Worm (Caenorhabditis elegans) whole organism, L4/young adult: Measurements from ENCODE around the gene F53A9.1.

Experiments
- W03F9.2 ChIP-seq: fragments of 150-350 bp; optimal IDR thresholded peaks from 2 replicates; lab custom pipeline; 2014; ENCODE audit warnings: missing biosample characterization, missing genetic modification characterization
- dao-5 ChIP-seq: sonication (generic microtip); optimal IDR thresholded peaks from 2 replicates; lab custom pipeline; 2016; ENCODE audit warnings: missing genotype, missing genetic modification characterization, moderate library complexity, missing compliant biosample characterization
- him-1 ChIP-seq: sonication (generic microtip); optimal IDR thresholded peaks from 2 replicates; lab custom pipeline; 2016; ENCODE audit warnings: missing genotype, missing genetic modification reagents, missing genetic modification characterization, missing compliant biosample characterization

F53A9.1 gene

DNA sequence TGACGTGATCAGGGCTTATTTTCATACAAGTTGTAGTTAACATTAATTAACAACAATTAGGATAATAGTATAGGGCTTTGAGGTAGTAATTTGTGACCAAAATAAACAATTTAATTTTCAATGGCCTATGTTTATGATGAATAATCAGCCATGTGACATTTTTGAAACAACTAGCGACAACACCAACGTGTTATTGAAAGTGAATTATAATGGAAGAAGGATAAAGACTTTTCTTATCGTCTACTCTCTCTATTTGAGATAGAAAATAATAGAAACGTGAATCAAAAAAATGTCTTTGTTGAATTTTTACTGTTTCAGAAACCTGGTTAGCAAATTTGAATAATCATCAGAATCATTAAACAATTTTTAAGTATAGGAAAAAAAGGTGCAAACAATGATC lies 26.4 kb downstream of the F53A9.1 start:
- TF ChIP-seq him-1 (tag; lab: Kevin White, UChicago) (no peak), dao-5 (tag; lab: Kevin White, UChicago) (no peak), W03F9.2 (tag; lab: Kevin White, UChicago) (no peak)

- no peak for TF ChIP-seq dao-5 (tag; lab: Kevin White, UChicago)
- no peak for TF ChIP-seq him-1 (tag; lab: Kevin White, UChicago)
- TF ChIP-seq W03F9.2 (tag; lab: Kevin White, UChicago), result no peak
Observed at ce11 chrX:8739373-8739772, 28.0 kb downstream of the F53A9.1 start, which contains the start of gene M02D8.2. Gene M02D8.2 (plus strand): TSS chrX:8739673.

ce11 chrX:8741629-8742170 lies 30.3 kb downstream of the F53A9.1 start:
- TF ChIP-seq W03F9.2 (tag; lab: Kevin White, UChicago) (no peak), dao-5 (tag; lab: Kevin White, UChicago) (no peak), him-1 (tag; lab: Kevin White, UChicago) (no peak)

DNA sequence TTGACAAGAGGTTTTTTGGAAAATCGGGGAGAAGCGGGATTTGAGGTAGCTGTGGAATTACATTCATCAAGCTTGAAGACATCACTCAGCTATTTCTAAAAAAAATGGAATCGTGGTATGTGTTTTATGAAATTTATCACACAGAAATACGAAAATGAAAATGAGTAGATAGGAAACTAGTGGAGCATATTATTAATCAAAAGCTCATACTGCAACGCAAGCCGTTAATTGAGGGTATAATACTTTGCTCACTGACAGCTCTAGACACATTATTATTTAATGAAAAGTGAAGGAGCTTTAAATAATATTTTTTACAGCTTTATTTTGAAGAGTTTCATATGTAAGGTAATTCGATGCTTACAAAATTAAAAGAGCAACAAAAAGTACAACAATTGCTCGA lies 31.5 kb downstream of the F53A9.1 start, which contains the start of gene M02D8.7:
TSS of gene M02D8.7 (minus strand) at position 101 of the 400 bp plus-strand sequence.
- TF ChIP-seq him-1 (tag; lab: Kevin White, UChicago) (no peak), W03F9.2 (tag; lab: Kevin White, UChicago) (no peak), dao-5 (tag; lab: Kevin White, UChicago) (no peak)

ce11 chrX:8744192-8744985 lies 33.0 kb downstream of the F53A9.1 start:
- TF ChIP-seq him-1 (tag; lab: Kevin White, UChicago), result no peak
- TF ChIP-seq W03F9.2 (tag; lab: Kevin White, UChicago), result no peak
- TF ChIP-seq dao-5 (tag; lab: Kevin White, UChicago), result no peak

DNA sequence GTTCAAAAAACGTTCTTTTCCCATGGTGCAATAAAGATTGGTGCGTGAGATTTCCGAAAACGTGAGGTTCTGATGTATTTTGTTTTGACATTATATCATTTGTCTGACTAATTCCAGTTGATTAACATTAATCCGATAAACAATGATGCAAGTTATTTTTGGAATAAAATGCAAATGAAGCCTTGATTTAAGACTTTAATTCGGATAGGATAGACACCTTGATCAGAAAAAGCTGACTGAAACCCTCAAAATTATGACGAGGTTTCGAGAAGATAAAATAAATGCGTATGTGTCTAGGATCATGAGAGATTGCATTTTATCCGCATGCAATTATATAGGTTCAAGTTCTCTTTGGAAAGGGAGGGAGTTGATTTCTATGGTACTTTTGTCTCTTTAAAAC lies 34.1 kb downstream of the F53A9.1 start:
- TF ChIP-seq dao-5 (tag; lab: Kevin White, UChicago), result no peak
- TF ChIP-seq him-1 (tag; lab: Kevin White, UChicago), result no peak
- no peak for TF ChIP-seq W03F9.2 (tag; lab: Kevin White, UChicago)

DNA sequence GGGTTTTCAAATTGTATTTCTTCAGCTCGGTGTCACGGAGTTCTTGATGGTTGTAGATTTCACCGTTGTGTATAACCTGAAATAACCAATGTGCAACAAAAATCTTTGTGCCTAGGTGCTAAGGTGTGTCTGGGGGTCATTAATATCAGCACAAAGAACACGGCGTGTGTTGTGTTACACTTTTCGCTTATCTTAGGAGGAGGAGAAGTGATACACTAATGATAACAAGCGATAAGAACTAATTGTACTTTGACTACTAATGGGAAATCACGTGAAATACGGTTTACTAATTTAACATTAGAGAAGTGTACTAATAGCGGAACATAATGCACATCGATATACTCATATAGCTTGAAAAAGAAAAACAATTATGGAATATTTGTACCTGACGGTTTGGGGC lies 38.8 kb downstream of the F53A9.1 start:
- no peak for TF ChIP-seq W03F9.2 (tag; lab: Kevin White, UChicago)
- no peak for TF ChIP-seq him-1 (tag; lab: Kevin White, UChicago)
- no peak for TF ChIP-seq dao-5 (tag; lab: Kevin White, UChicago)

ce11 chrX:8750660-8751059 lies 39.3 kb downstream of the F53A9.1 start, which contains the start of gene asns-2:
Gene asns-2 (minus strand): TSS chrX:8750941.
- TF ChIP-seq W03F9.2 (tag; lab: Kevin White, UChicago), result no peak
- no peak for TF ChIP-seq dao-5 (tag; lab: Kevin White, UChicago)
- no peak for TF ChIP-seq him-1 (tag; lab: Kevin White, UChicago)

DNA sequence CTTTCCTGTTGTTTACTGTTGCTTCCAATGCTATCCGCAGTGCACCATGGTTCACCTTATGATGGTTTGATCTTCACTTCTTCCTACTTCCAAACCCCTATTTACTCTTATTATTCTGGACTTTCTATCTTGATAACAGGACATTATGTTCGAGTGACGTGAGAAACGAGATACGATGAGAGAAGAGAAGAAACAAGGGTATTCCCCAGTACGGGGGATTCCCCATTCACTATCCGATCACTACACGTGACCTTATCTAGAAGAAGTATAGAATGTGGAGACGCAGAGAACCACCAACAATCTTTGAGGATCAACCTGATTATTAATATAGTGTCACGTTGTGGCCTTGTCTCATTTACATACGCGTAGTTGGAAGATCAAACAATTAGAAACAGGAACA lies 41.2 kb downstream of the F53A9.1 start:
- TF ChIP-seq dao-5 (tag; lab: Kevin White, UChicago) (no peak), him-1 (tag; lab: Kevin White, UChicago) (no peak), W03F9.2 (tag; lab: Kevin White, UChicago) (no peak)

ce11 chrX:8754285-8754795 lies 42.9 kb downstream of the F53A9.1 start:
- no peak for TF ChIP-seq him-1 (tag; lab: Kevin White, UChicago)
- no peak for TF ChIP-seq dao-5 (tag; lab: Kevin White, UChicago)
- TF ChIP-seq W03F9.2 (tag; lab: Kevin White, UChicago), result no peak

DNA sequence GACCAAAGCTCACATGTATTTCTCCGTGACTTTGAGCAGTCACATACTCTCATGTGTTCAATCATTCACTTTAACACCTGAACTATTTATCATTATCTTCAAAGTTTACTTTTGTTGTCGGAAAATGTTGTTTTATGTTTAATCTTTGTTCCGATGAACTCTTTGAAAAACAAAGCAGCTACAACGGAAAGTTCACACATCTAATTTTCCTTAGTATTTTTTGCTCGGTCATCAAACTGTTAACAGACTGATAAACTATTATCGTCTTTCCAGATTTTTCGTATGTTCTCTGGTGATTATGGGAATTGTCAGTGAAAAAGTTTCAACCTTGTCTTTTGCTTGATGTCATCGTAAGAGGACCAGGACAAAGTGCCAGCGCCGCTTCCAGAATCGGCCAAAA lies 44.6 kb downstream of the F53A9.1 start:
- TF ChIP-seq him-1 (tag; lab: Kevin White, UChicago), result no peak
- no peak for TF ChIP-seq W03F9.2 (tag; lab: Kevin White, UChicago)
- no peak for TF ChIP-seq dao-5 (tag; lab: Kevin White, UChicago)

ce11 chrX:8761060-8761459 lies 49.7 kb downstream of the F53A9.1 start:
- TF ChIP-seq dao-5 (tag; lab: Kevin White, UChicago), result no peak
- TF ChIP-seq him-1 (tag; lab: Kevin White, UChicago), result no peak
- TF ChIP-seq W03F9.2 (tag; lab: Kevin White, UChicago), result no peak
